Fruit fly (Drosophila melanogaster): ENCODE measurements around the gene Clp.

The Clp gene

dm6 chr2L:815785-816389, 3.9 kb upstream of the Clp start, which contains the start of the genes Saf6 and Pex12 (continued):
- TF ChIP-seq Dip2 (GFP tag; IDR thresholded peaks at IDR 0.05): no peak
- peak; percentile 16 for TF ChIP-seq Sin3A (optimal IDR thresholded peaks at IDR 0.05)
- TF ChIP-seq grn (GFP tag; optimal IDR thresholded peaks at IDR 0.05): no peak
- peak; percentile 89 for TF ChIP-seq CG13287 (GFP tag; IDR thresholded peaks at IDR 0.05; ENCODE audit: partially characterized antibody)
- TF ChIP-seq unc-4 (GFP tag; IDR thresholded peaks at IDR 0.05; ENCODE audit: partially characterized antibody): peak; percentile 84
- no peak for TF ChIP-seq CG12104 (GFP tag; optimal IDR thresholded peaks at IDR 0.05)
- TF ChIP-seq bab2 (GFP tag; optimal IDR thresholded peaks at IDR 0.05): no peak
- TF ChIP-seq hbn (GFP tag; IDR thresholded peaks at IDR 0.05; ENCODE audit: partially characterized antibody): peak; percentile 76
- no peak for TF ChIP-seq CG17328 (GFP tag; IDR thresholded peaks at IDR 0.05)
- TF ChIP-seq sr (GFP tag; IDR thresholded peaks at IDR 0.05): no peak
- no peak for TF ChIP-seq lilli (GFP tag; optimal IDR thresholded peaks at IDR 0.05)
- TF ChIP-seq vnd (GFP tag; IDR thresholded peaks at IDR 0.05; ENCODE audit: partially characterized antibody): peak; percentile 76
- TF ChIP-seq HLH3B (GFP tag; IDR thresholded peaks at IDR 0.05): no peak
- TF ChIP-seq stwl (tag; optimal IDR thresholded peaks at IDR 0.05): peak; percentile 45
- no peak for TF ChIP-seq NC2α (GFP tag; optimal IDR thresholded peaks at IDR 0.05)
- TF ChIP-seq Bgb (GFP tag; IDR thresholded peaks at IDR 0.05; ENCODE audit: partially characterized antibody): peak; percentile 86
- peak; percentile 57 for TF ChIP-seq pzg (GFP tag; optimal IDR thresholded peaks at IDR 0.05)
- TF ChIP-seq CG16815 (GFP tag; optimal IDR thresholded peaks at IDR 0.05): no peak
- TF ChIP-seq Xrp1 (GFP tag; IDR thresholded peaks at IDR 0.05): peak; percentile 6; the same call in 1 of the 2 replicates
- TF ChIP-seq CG15073 (GFP tag; optimal IDR thresholded peaks at IDR 0.05): no peak
- TF ChIP-seq insv (GFP tag; optimal IDR thresholded peaks at IDR 0.05): peak in 1 of 2 experiments; percentile 54

DNA sequence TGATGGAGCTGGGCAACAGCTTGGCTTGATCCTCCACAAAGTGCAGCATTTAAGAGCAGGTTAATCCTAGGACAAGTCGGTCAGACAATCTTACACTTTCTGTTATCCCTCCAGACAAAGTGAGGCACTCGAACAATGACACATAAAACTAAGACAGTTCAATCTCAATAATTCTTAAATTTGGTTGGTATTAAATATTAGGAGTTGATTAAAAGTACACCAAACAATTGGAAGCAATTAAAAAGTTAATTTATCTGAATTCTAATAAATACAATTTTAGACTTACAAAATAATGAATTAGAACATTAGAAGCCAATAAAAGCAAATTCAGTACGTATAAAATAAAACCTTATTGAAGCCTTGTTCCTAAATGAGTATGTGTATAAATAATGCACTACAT, 1.9 kb upstream of the Clp start, which contains the start of gene CG15880:
CG15880 (minus strand) TSS at position 101 of the 400 bp plus-strand sequence.
- no peak for TF ChIP-seq CG4282 (GFP tag; optimal IDR thresholded peaks at IDR 0.05)
- no peak for TF ChIP-seq CG3163 (GFP tag; optimal IDR thresholded peaks at IDR 0.05)
- TF ChIP-seq sima (GFP tag; optimal IDR thresholded peaks at IDR 0.05): no peak
- TF ChIP-seq Hr51 (GFP tag; optimal IDR thresholded peaks at IDR 0.05): no peak
- TF ChIP-seq Max (GFP tag; optimal IDR thresholded peaks at IDR 0.05): no peak
- no peak for TF ChIP-seq ash1 (GFP tag; optimal IDR thresholded peaks at IDR 0.05)
- TF ChIP-seq fd102C (GFP tag; optimal IDR thresholded peaks at IDR 0.05): no peak
- no peak for TF ChIP-seq lab (GFP tag; optimal IDR thresholded peaks at IDR 0.05)
- TF ChIP-seq CG10959 (GFP tag; IDR thresholded peaks at IDR 0.05): no peak
- no peak for TF ChIP-seq stc (GFP tag; IDR thresholded peaks at IDR 0.05)
- TF ChIP-seq nau (GFP tag; optimal IDR thresholded peaks at IDR 0.05): no peak
- no peak for TF ChIP-seq CG13424 (tag; optimal IDR thresholded peaks at IDR 0.05)
- no peak for TF ChIP-seq chm (GFP tag; IDR thresholded peaks at IDR 0.05)
- no peak for TF ChIP-seq pita (GFP tag; optimal IDR thresholded peaks at IDR 0.05)

dm6 chr2L:821242-821985, 1.6 kb downstream of the Clp start, which contains the start of gene CG3662:
CG3662 (plus strand) TSS chr2L:821289.
- peak; percentile 47 for TF ChIP-seq Hmr (GFP tag; optimal IDR thresholded peaks at IDR 0.05)
- peak; percentile 8 for TF ChIP-seq NfI (GFP tag; optimal IDR thresholded peaks at IDR 0.05)
- no peak for TF ChIP-seq CG9609 (GFP tag; optimal IDR thresholded peaks at IDR 0.05)
- TF ChIP-seq Lhr (GFP tag; optimal IDR thresholded peaks at IDR 0.05): peak; percentile 69
- TF ChIP-seq Asciz (GFP tag; optimal IDR thresholded peaks at IDR 0.05): no peak
- no peak for TF ChIP-seq CG11093 (GFP tag; IDR thresholded peaks at IDR 0.05)
- TF ChIP-seq CG13287 (GFP tag; IDR thresholded peaks at IDR 0.05; ENCODE audit: partially characterized antibody): peak; percentile 46
- TF ChIP-seq tna (GFP tag; IDR thresholded peaks at IDR 0.05; ENCODE audit: partially characterized antibody): peak; percentile 10; the same call in 1 of the 2 replicates
- peak; percentile 11 for TF ChIP-seq p53 (GFP tag; optimal IDR thresholded peaks at IDR 0.05)
- no peak for TF ChIP-seq CG17612 (GFP tag; IDR thresholded peaks at IDR 0.05)
- no peak for TF ChIP-seq btn (GFP tag; optimal IDR thresholded peaks at IDR 0.05)
- TF ChIP-seq gro (GFP tag; optimal IDR thresholded peaks at IDR 0.05): peak; percentile 33
- TF ChIP-seq CG18764 (GFP tag; optimal IDR thresholded peaks at IDR 0.05): peak; percentile 0
- peak; percentile 71 for TF ChIP-seq Ets97D (GFP tag; optimal IDR thresholded peaks at IDR 0.05)
